Fruit fly (Drosophila melanogaster) whole organism, embryonic: ENCODE data around the gene lin-52.

Source experiments
- Ada2b ChIP-seq: fragments of 200-800 bp; sonication (Bioruptor generic); IDR thresholded peaks from 2 replicates; pipeline ENCODE4 v1.3.6; 2022; ENCODE audit warnings: missing biosample characterization, missing genetic modification characterization
- BEAF-32 ChIP-seq: fragments of 200-800 bp; sonication (Bioruptor generic); optimal IDR thresholded peaks from 3 replicates; lab custom pipeline; 2017; ENCODE audit warnings: missing biosample characterization, missing genetic modification characterization, mild to moderate bottlenecking, moderate library complexity, missing genetic modification reagents
- Blimp-1 ChIP-seq: fragments of 200-800 bp; sonication (Bioruptor generic); optimal IDR thresholded peaks from 3 replicates; lab custom pipeline; 2018; ENCODE audit warnings: missing biosample characterization, missing genetic modification characterization, mild to moderate bottlenecking, moderate library complexity, missing genetic modification reagents
- CG10431 ChIP-seq: fragments of 200-800 bp; sonication (Bioruptor generic); optimal IDR thresholded peaks from 3 replicates; lab custom pipeline; 2018; ENCODE audit warnings: missing biosample characterization, mild to moderate bottlenecking, missing genetic modification characterization
- CG11247 ChIP-seq: fragments of 200-800 bp; sonication (Bioruptor generic); IDR thresholded peaks from 2 replicates; pipeline ENCODE4 v1.3.6; 2022; ENCODE audit warnings: missing biosample characterization, missing genetic modification characterization
- CG12071 ChIP-seq: fragments of 200-800 bp; sonication (Bioruptor generic); optimal IDR thresholded peaks from 3 replicates; lab custom pipeline; 2018; ENCODE audit warnings: missing biosample characterization, mild to moderate bottlenecking, missing genetic modification characterization
- CG12236 ChIP-seq: fragments of 200-800 bp; sonication (Bioruptor generic); optimal IDR thresholded peaks from 2 replicates; lab custom pipeline; 2016; ENCODE audit warnings: missing biosample characterization, missing genetic modification characterization
- CG1233 ChIP-seq: fragments of 200-800 bp; sonication (Bioruptor generic); optimal IDR thresholded peaks from 4 replicates; lab custom pipeline; 2018; ENCODE audit warnings: missing biosample characterization, mild to moderate bottlenecking, missing genetic modification characterization
- CG14441 ChIP-seq: fragments of 200-800 bp; sonication (Bioruptor generic); IDR thresholded peaks from 2 replicates; pipeline ENCODE4 v1.3.6; 2022; ENCODE audit warnings: missing biosample characterization, missing genetic modification characterization
- CG14860 ChIP-seq: fragments of 200-800 bp; sonication (Bioruptor generic); IDR thresholded peaks from 3 replicates; pipeline ENCODE4 v1.3.6; 2022; ENCODE audit warnings: missing biosample characterization, missing genetic modification characterization; ENCODE audit not compliant: partially characterized antibody
- CG15601 ChIP-seq: fragments of 200-800 bp; sonication (Bioruptor generic); optimal IDR thresholded peaks from 3 replicates; lab custom pipeline; 2019; ENCODE audit warnings: missing biosample characterization, mild to moderate bottlenecking, missing genetic modification characterization, moderate library complexity
- CG1602 ChIP-seq: fragments of 200-800 bp; sonication (Bioruptor generic); optimal IDR thresholded peaks from 3 replicates; lab custom pipeline; 2016; ENCODE audit warnings: missing biosample characterization, missing genetic modification characterization
- CG1792 ChIP-seq: fragments of 200-800 bp; sonication (Bioruptor generic); optimal IDR thresholded peaks from 2 replicates; lab custom pipeline; 2016; ENCODE audit warnings: missing biosample characterization, missing genetic modification characterization
- CG2202 ChIP-seq: fragments of 200-800 bp; sonication (Bioruptor generic); optimal IDR thresholded peaks from 2 replicates; lab custom pipeline; 2018; ENCODE audit warnings: missing biosample characterization, mild to moderate bottlenecking, missing genetic modification characterization
- CG31388 ChIP-seq: fragments of 200-800 bp; sonication (Bioruptor generic); optimal IDR thresholded peaks from 2 replicates; lab custom pipeline; 2016; ENCODE audit warnings: missing biosample characterization, missing genetic modification characterization
- CG3407 ChIP-seq: fragments of 200-800 bp; sonication (Bioruptor generic); optimal IDR thresholded peaks from 2 replicates; lab custom pipeline; 2018; ENCODE audit warnings: missing biosample characterization, mild to moderate bottlenecking, missing genetic modification characterization
- CG4282 ChIP-seq: fragments of 200-800 bp; sonication (Bioruptor generic); optimal IDR thresholded peaks from 2 replicates; lab custom pipeline; 2016; ENCODE audit warnings: missing biosample characterization, missing genetic modification characterization
- CG4360 ChIP-seq: fragments of 200-800 bp; sonication (Bioruptor generic); IDR thresholded peaks from 2 replicates; pipeline ENCODE4 v1.3.6; 2022; ENCODE audit warnings: missing biosample characterization, missing genetic modification characterization
- CG43689 ChIP-seq: fragments of 200-800 bp; sonication (Bioruptor generic); IDR thresholded peaks from 2 replicates; pipeline ENCODE4 v1.3.6; 2022; ENCODE audit warnings: missing biosample characterization, missing genetic modification characterization
- CG4707 ChIP-seq: fragments of 200-800 bp; sonication (Bioruptor generic); optimal IDR thresholded peaks from 2 replicates; lab custom pipeline; 2018; ENCODE audit warnings: missing biosample characterization, mild to moderate bottlenecking, missing genetic modification characterization, moderate library complexity
- CG5245 ChIP-seq: fragments of 200-800 bp; sonication (Bioruptor generic); optimal IDR thresholded peaks from 3 replicates; lab custom pipeline; 2016; ENCODE audit warnings: missing biosample characterization, missing genetic modification characterization
- CG8290 ChIP-seq, 3 experiments: fragments of 200-800 bp; sonication (Bioruptor generic); optimal IDR thresholded peaks; 2 replicates each; lab custom pipeline; 2016 to 2019; ENCODE audit warnings: missing biosample characterization in 3 of 3, missing genetic modification characterization in 3 of 3, mild to moderate bottlenecking in 2 of 3, moderate library complexity in 1 of 3
- CG8478 ChIP-seq: fragments of >200 bp; optimal IDR thresholded peaks from 2 replicates; lab custom pipeline; 2018
- CG9437 ChIP-seq: fragments of 200-800 bp; sonication (Bioruptor generic); optimal IDR thresholded peaks from 2 replicates; lab custom pipeline; 2018; ENCODE audit warnings: missing biosample characterization, mild to moderate bottlenecking, missing genetic modification characterization
- CHES-1-like ChIP-seq: fragments of 200-800 bp; sonication (Bioruptor generic); optimal IDR thresholded peaks from 2 replicates; lab custom pipeline; 2016; ENCODE audit warnings: missing biosample characterization, missing genetic modification characterization
- Ravus ChIP-seq: fragments of 200-800 bp; sonication (Bioruptor generic); IDR thresholded peaks from 2 replicates; pipeline ENCODE4 v1.3.6; 2022; ENCODE audit warnings: missing biosample characterization, missing genetic modification characterization
- Sox102F ChIP-seq: fragments of 200-800 bp; sonication (Bioruptor generic); optimal IDR thresholded peaks from 2 replicates; lab custom pipeline; 2018; ENCODE audit warnings: missing biosample characterization, mild to moderate bottlenecking, missing genetic modification characterization, moderate library complexity
- Xbp1 ChIP-seq: fragments of 200-800 bp; sonication (Bioruptor generic); optimal IDR thresholded peaks from 3 replicates; lab custom pipeline; 2016; ENCODE audit warnings: missing biosample characterization, mild to moderate bottlenecking, missing genetic modification characterization
- YL-1 ChIP-seq: fragments of 200-800 bp; sonication (Bioruptor generic); optimal IDR thresholded peaks from 3 replicates; lab custom pipeline; 2017; ENCODE audit warnings: missing biosample characterization, mild to moderate bottlenecking, missing genetic modification characterization
- abd-A ChIP-seq: fragments of 200-800 bp; sonication (Bioruptor generic); optimal IDR thresholded peaks from 3 replicates; lab custom pipeline; 2019; ENCODE audit warnings: missing biosample characterization, mild to moderate bottlenecking, missing genetic modification characterization, moderate library complexity
- ap ChIP-seq: fragments of 200-800 bp; sonication (Bioruptor generic); IDR thresholded peaks from 2 replicates; pipeline ENCODE4 v1.3.6; 2022; ENCODE audit warnings: missing biosample characterization, missing genetic modification characterization
- bsh ChIP-seq, 2 experiments: fragments of 200-800 bp; sonication (Bioruptor generic); optimal IDR thresholded peaks; 2 replicates each; lab custom pipeline; 2017 to 2018; ENCODE audit warnings: mild to moderate bottlenecking in 2 of 2, missing biosample characterization in 2 of 2, missing genetic modification characterization in 2 of 2, moderate library complexity in 1 of 2
- crp ChIP-seq, 2 experiments: fragments of 200-800 bp; sonication (Bioruptor generic); optimal IDR thresholded peaks; 2 replicates in 1 of 2; 3 replicates in 1 of 2; lab custom pipeline; 2017; ENCODE audit warnings: missing biosample characterization in 2 of 2, missing genetic modification characterization in 2 of 2, mild to moderate bottlenecking in 1 of 2, moderate library complexity in 1 of 2
- dan ChIP-seq: fragments of 200-800 bp; sonication (Bioruptor generic); IDR thresholded peaks from 2 replicates; pipeline ENCODE4 v1.3.6; 2022; ENCODE audit warnings: missing biosample characterization, missing genetic modification characterization
- dmrt11E ChIP-seq: fragments of 200-800 bp; sonication (Bioruptor generic); optimal IDR thresholded peaks from 3 replicates; lab custom pipeline; 2018; ENCODE audit warnings: missing biosample characterization, mild to moderate bottlenecking, missing genetic modification characterization, moderate library complexity
- dpn ChIP-seq, 2 experiments: fragments of 200-800 bp; sonication (Bioruptor generic); optimal IDR thresholded peaks; 3 replicates each; lab custom pipeline; 2016; ENCODE audit warnings: missing biosample characterization in 2 of 2, missing genetic modification characterization in 2 of 2
- hb ChIP-seq: fragments of 200-800 bp; sonication (Bioruptor generic); IDR thresholded peaks from 3 replicates; pipeline ENCODE4 v1.3.6; 2022; ENCODE audit warnings: missing biosample characterization, missing genetic modification characterization; ENCODE audit not compliant: partially characterized antibody
- klu ChIP-seq: fragments of 200-800 bp; sonication (Bioruptor generic); IDR thresholded peaks from 2 replicates; pipeline ENCODE4 v1.3.6; 2022; ENCODE audit warnings: missing biosample characterization, missing genetic modification characterization
- kni ChIP-seq: fragments of 200-800 bp; sonication (Bioruptor generic); optimal IDR thresholded peaks from 3 replicates; lab custom pipeline; 2017; ENCODE audit warnings: mild to moderate bottlenecking, missing biosample characterization, missing genetic modification reagents, missing genetic modification characterization
- lilli ChIP-seq: fragments of 200-800 bp; sonication (Bioruptor generic); optimal IDR thresholded peaks from 3 replicates; lab custom pipeline; 2016; ENCODE audit warnings: missing biosample characterization, missing genetic modification characterization
- nerfin-2 ChIP-seq: fragments of 200-800 bp; sonication (Bioruptor generic); IDR thresholded peaks from 2 replicates; pipeline ENCODE4 v1.3.6; 2022; ENCODE audit warnings: missing biosample characterization, missing genetic modification characterization; ENCODE audit not compliant: partially characterized antibody
- otp ChIP-seq: fragments of 200-800 bp; sonication (Bioruptor generic); IDR thresholded peaks from 3 replicates; pipeline ENCODE4, ENCODE4 v1.3.6; 2022; ENCODE audit warnings: missing biosample characterization, missing genetic modification characterization
- pzg ChIP-seq: fragments of 200-800 bp; sonication (Bioruptor generic); optimal IDR thresholded peaks from 3 replicates; lab custom pipeline; 2018; ENCODE audit warnings: missing biosample characterization, mild to moderate bottlenecking, missing genetic modification characterization, moderate library complexity
- rib ChIP-seq: fragments of 200-800 bp; sonication (Bioruptor generic); IDR thresholded peaks from 2 replicates; pipeline ENCODE4 v1.3.6; 2022; ENCODE audit warnings: missing biosample characterization, missing genetic modification characterization
- sc ChIP-seq, 3 experiments: fragments of >200 bp in 2 of 3; fragments of 200-800 bp in 1 of 3; sonication (Bioruptor generic) in 1 of 3; optimal IDR thresholded peaks; 2 replicates in 2 of 3; 3 replicates in 1 of 3; lab custom pipeline; 2017; ENCODE audit warnings: mild to moderate bottlenecking in 1 of 3, missing biosample characterization in 1 of 3, missing genetic modification characterization in 1 of 3, missing genetic modification reagents in 1 of 3
- tio ChIP-seq: fragments of 200-800 bp; sonication (Bioruptor generic); optimal IDR thresholded peaks from 2 replicates; lab custom pipeline; 2017; ENCODE audit warnings: missing biosample characterization, missing genetic modification characterization, inconsistent platforms

lin-52 gene

DNA sequence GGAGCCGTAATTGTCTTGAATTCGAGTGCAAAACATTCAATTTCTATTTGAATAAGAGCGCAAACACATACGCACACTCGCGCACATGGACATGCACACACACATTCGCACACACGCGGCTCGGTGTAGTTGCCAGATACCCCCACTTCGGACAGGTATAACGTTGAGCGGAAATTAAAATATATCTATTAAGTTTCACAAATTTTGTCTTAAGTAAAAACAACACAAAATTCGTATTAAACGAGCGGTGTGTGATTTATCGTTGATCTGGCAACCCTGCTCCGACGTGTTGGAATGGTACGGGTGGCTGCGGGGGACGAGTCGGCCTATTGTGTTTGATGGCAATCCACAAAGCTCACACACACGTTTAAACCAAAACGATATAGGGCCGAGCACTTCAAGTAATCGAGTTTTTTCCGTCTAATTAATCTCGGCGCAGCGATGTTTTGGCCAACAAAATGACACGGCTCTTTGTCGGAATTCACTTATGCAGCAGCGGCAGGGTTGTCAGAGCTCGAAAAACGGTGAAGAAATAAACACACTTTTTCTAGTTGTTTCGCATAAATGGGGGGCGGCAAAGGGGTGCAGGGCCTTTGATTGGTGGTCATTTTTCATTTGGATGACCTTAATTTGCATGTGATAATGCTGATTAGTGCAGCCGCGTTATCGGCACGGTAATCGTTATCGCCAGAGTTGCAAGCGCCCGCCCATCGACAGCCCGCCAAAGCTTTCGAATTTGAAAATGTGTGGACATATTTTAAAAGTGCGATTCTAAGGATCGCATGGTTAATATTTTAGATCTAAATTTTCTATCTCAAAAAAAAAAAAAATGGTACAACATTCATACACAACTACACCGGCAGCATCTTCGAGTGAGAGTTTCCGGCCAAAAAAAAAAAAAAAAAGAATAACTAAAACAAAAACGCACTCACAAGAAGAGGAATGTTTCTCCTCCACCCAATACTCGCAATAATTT lies 8.6 kb downstream of the lin-52 start (continued):
- TF ChIP-seq klu: peak; percentile 65
- TF ChIP-seq kni (GFP tag; lab: Kevin White, UChicago): peak; percentile 55
- TF ChIP-seq CG12071 (GFP tag; lab: Kevin White, UChicago): peak; percentile 73
- peak; percentile 29; the same call in 1 of the 2 replicates for TF ChIP-seq Ravus (GFP tag; lab: Robert Waterston, UW)
- TF ChIP-seq CG14441 (GFP tag; lab: Robert Waterston, UW): peak; percentile 80
- TF ChIP-seq CG4282 (GFP tag; lab: Kevin White, UChicago): no peak
- peak; percentile 23 for TF ChIP-seq BEAF-32 (GFP tag; lab: Kevin White, UChicago)
- TF ChIP-seq CG1602 (GFP tag; lab: Kevin White, UChicago): peak; percentile 50
- TF ChIP-seq pzg (GFP tag; lab: Kevin White, UChicago): peak; percentile 29
- TF ChIP-seq hb: no peak
- TF ChIP-seq CG15601 (tag; lab: Kevin White, UChicago): peak; percentile 64
- TF ChIP-seq Xbp1 (GFP tag; lab: Kevin White, UChicago): peak; percentile 74
- TF ChIP-seq bsh (GFP tag; optimal IDR thresholded peaks at IDR 0.05; lab: Kevin White, UChicago): peak; percentile 63 to 77
- no peak for TF ChIP-seq rib (GFP tag; lab: Robert Waterston, UW)
- no peak for TF ChIP-seq CHES-1-like (GFP tag; lab: Kevin White, UChicago)
- TF ChIP-seq sc (optimal IDR thresholded peaks at IDR 0.05; lab: Kevin White, UChicago): no peak
- peak; percentile 18 for TF ChIP-seq sc (GFP tag; optimal IDR thresholded peaks at IDR 0.05; lab: Kevin White, UChicago)
- TF ChIP-seq CG2202 (tag; lab: Kevin White, UChicago): peak; percentile 37
- peak; percentile 41 for TF ChIP-seq CG4707 (GFP tag; lab: Kevin White, UChicago)
- TF ChIP-seq otp (GFP tag; lab: Robert Waterston, UW): peak; percentile 57; the same call in 2 of the 3 replicates
- no peak for TF ChIP-seq CG43689
- TF ChIP-seq CG11247: peak; percentile 72
- peak; percentile 52 for TF ChIP-seq CG4360
- peak; percentile 74 for TF ChIP-seq Ada2b (GFP tag; lab: Robert Waterston, UW)
- no peak for TF ChIP-seq nerfin-2 (GFP tag; lab: Robert Waterston, UW)
- peak; percentile 36 for TF ChIP-seq YL-1 (GFP tag; lab: Kevin White, UChicago)
- peak; percentile 9 for TF ChIP-seq CG9437
- peak; percentile 48; the same call in 2 of the 3 replicates for TF ChIP-seq CG14860 (GFP tag; lab: Robert Waterston, UW)
- peak; percentile 78 for TF ChIP-seq Sox102F (GFP tag; lab: Kevin White, UChicago)
- TF ChIP-seq CG12236 (GFP tag; lab: Kevin White, UChicago): peak; percentile 3
- TF ChIP-seq CG31388: no peak
- peak; percentile 37 for TF ChIP-seq CG10431 (GFP tag; lab: Kevin White, UChicago)
- TF ChIP-seq CG5245 (GFP tag; lab: Kevin White, UChicago): peak; percentile 20
- TF ChIP-seq CG8478 (lab: Kevin White, UChicago): no peak
- peak; percentile 49; the same call in 1 of the 2 replicates for TF ChIP-seq ap (GFP tag; lab: Robert Waterston, UW)
- TF ChIP-seq CG8290 (GFP tag; optimal IDR thresholded peaks at IDR 0.05; lab: Kevin White, UChicago): no peak
- peak in 1 of 2 experiments; percentile 97 for TF ChIP-seq CG8290 (tag; optimal IDR thresholded peaks at IDR 0.05; lab: Kevin White, UChicago)
- TF ChIP-seq lilli: peak; percentile 76
- TF ChIP-seq CG3407 (GFP tag; lab: Kevin White, UChicago): peak; percentile 51
- TF ChIP-seq dpn (GFP tag; optimal IDR thresholded peaks at IDR 0.05; lab: Kevin White, UChicago): peak; percentile 51 to 55
- peak; percentile 71 for TF ChIP-seq CG1233 (GFP tag; lab: Kevin White, UChicago)
- peak; percentile 65 for TF ChIP-seq Blimp-1
- TF ChIP-seq abd-A (tag; lab: Kevin White, UChicago): peak; percentile 53
- peak; percentile 57 for TF ChIP-seq tio (GFP tag; lab: Kevin White, UChicago)
- TF ChIP-seq dan (GFP tag; lab: Robert Waterston, UW): no peak
- no peak for TF ChIP-seq CG1792 (GFP tag; lab: Kevin White, UChicago)
- peak; percentile 50 for TF ChIP-seq dmrt11E (tag; lab: Kevin White, UChicago)
- TF ChIP-seq crp (GFP tag; optimal IDR thresholded peaks at IDR 0.05; lab: Kevin White, UChicago): no peak
